Fruit fly (Drosophila melanogaster) whole organism, embryonic: ENCODE measurements around the gene Als2.

Source experiments
- CG10267 ChIP-seq: fragments of 200-800 bp; sonication (Bioruptor generic); optimal IDR thresholded peaks from 2 replicates; lab custom pipeline; 2018; ENCODE audit warnings: missing biosample characterization, mild to moderate bottlenecking, missing genetic modification characterization, moderate library complexity
- CG10565 ChIP-seq: fragments of 200-800 bp; sonication (Bioruptor generic); optimal IDR thresholded peaks from 3 replicates; lab custom pipeline; 2016; ENCODE audit warnings: missing biosample characterization, mild to moderate bottlenecking, missing genetic modification characterization
- CG15479 ChIP-seq: fragments of 200-800 bp; sonication (Bioruptor generic); optimal IDR thresholded peaks from 3 replicates; lab custom pipeline; 2019; ENCODE audit warnings: missing biosample characterization, mild to moderate bottlenecking, missing genetic modification characterization, moderate library complexity
- CG15601 ChIP-seq: fragments of 200-800 bp; sonication (Bioruptor generic); optimal IDR thresholded peaks from 3 replicates; lab custom pipeline; 2019; ENCODE audit warnings: missing biosample characterization, mild to moderate bottlenecking, missing genetic modification characterization, moderate library complexity
- CG1603 ChIP-seq: fragments of 200-800 bp; sonication (Bioruptor generic); optimal IDR thresholded peaks from 2 replicates; lab custom pipeline; 2019; ENCODE audit warnings: missing biosample characterization, mild to moderate bottlenecking, missing genetic modification characterization, moderate library complexity
- CG16779 ChIP-seq: fragments of 200-800 bp; sonication (Bioruptor generic); IDR thresholded peaks from 2 replicates; pipeline ENCODE4 v1.3.6; 2022; ENCODE audit warnings: missing biosample characterization, missing genetic modification characterization
- CG17568 ChIP-seq: fragments of 200-800 bp; sonication (Bioruptor generic); optimal IDR thresholded peaks from 2 replicates; lab custom pipeline; 2018; ENCODE audit warnings: missing biosample characterization, mild to moderate bottlenecking, missing genetic modification characterization, moderate library complexity
- CG17802 ChIP-seq: fragments of 200-800 bp; sonication (Bioruptor generic); optimal IDR thresholded peaks from 2 replicates; lab custom pipeline; 2018; ENCODE audit warnings: missing biosample characterization, mild to moderate bottlenecking, missing genetic modification characterization, moderate library complexity
- CG18599 ChIP-seq: fragments of 200-800 bp; sonication (Bioruptor generic); optimal IDR thresholded peaks from 3 replicates; lab custom pipeline; 2017; ENCODE audit warnings: missing biosample characterization, missing genetic modification characterization, mild to moderate bottlenecking, moderate library complexity, missing genetic modification reagents
- CG18619 ChIP-seq: fragments of 200-800 bp; sonication (Bioruptor generic); optimal IDR thresholded peaks from 3 replicates; lab custom pipeline; 2017; ENCODE audit warnings: missing biosample characterization, mild to moderate bottlenecking, missing genetic modification characterization
- CG2116 ChIP-seq: fragments of 200-800 bp; sonication (Bioruptor generic); optimal IDR thresholded peaks from 3 replicates; lab custom pipeline; 2018; ENCODE audit warnings: missing biosample characterization, mild to moderate bottlenecking, missing genetic modification characterization
- CG3995 ChIP-seq: fragments of 200-800 bp; sonication (Bioruptor generic); optimal IDR thresholded peaks from 3 replicates; lab custom pipeline; 2016; ENCODE audit warnings: missing biosample characterization, missing genetic modification characterization
- CG6683 ChIP-seq: fragments of 200-800 bp; sonication (Bioruptor generic); optimal IDR thresholded peaks from 2 replicates; lab custom pipeline; 2017; ENCODE audit warnings: missing biosample characterization, mild to moderate bottlenecking, missing genetic modification characterization, missing genetic modification reagents
- CG7372 ChIP-seq: fragments of 200-800 bp; sonication (Bioruptor generic); IDR thresholded peaks from 2 replicates; pipeline ENCODE4 v1.3.6; 2022; ENCODE audit warnings: missing biosample characterization, missing genetic modification characterization
- CG8290 ChIP-seq, 3 experiments: fragments of 200-800 bp; sonication (Bioruptor generic); optimal IDR thresholded peaks; 2 replicates each; lab custom pipeline; 2016 to 2019; ENCODE audit warnings: missing biosample characterization in 3 of 3, missing genetic modification characterization in 3 of 3, mild to moderate bottlenecking in 2 of 3, moderate library complexity in 1 of 3
- CoRest ChIP-seq: fragments of 200-800 bp; sonication (Bioruptor generic); optimal IDR thresholded peaks from 3 replicates; lab custom pipeline; 2018; ENCODE audit warnings: missing biosample characterization, mild to moderate bottlenecking, missing genetic modification characterization, moderate library complexity
- Doc3 ChIP-seq: fragments of 200-800 bp; sonication (Bioruptor generic); IDR thresholded peaks from 3 replicates; pipeline ENCODE4 v1.3.6; 2022; ENCODE audit warnings: missing biosample characterization, missing genetic modification characterization; ENCODE audit not compliant: partially characterized antibody
- Ets97D ChIP-seq: fragments of 200-800 bp; sonication (Bioruptor generic); optimal IDR thresholded peaks from 3 replicates; lab custom pipeline; 2016; ENCODE audit warnings: missing biosample characterization, missing genetic modification characterization
- Kr ChIP-seq: fragments of 200-800 bp; sonication (Bioruptor generic); optimal IDR thresholded peaks from 2 replicates; lab custom pipeline; 2017; ENCODE audit warnings: missing biosample characterization, mild to moderate bottlenecking, missing genetic modification characterization
- Max ChIP-seq: fragments of 200-800 bp; sonication (Bioruptor generic); optimal IDR thresholded peaks from 2 replicates; lab custom pipeline; 2016; ENCODE audit warnings: missing biosample characterization, mild to moderate bottlenecking, missing genetic modification characterization
- NC2α ChIP-seq: fragments of 200-800 bp; sonication (Bioruptor generic); optimal IDR thresholded peaks from 2 replicates; lab custom pipeline; 2016; ENCODE audit warnings: missing biosample characterization, missing genetic modification characterization
- NC2β ChIP-seq: fragments of 200-800 bp; sonication (Bioruptor generic); optimal IDR thresholded peaks from 2 replicates; lab custom pipeline; 2016; ENCODE audit warnings: missing biosample characterization, missing genetic modification characterization
- Neu2 ChIP-seq: fragments of 200-800 bp; sonication (Bioruptor generic); optimal IDR thresholded peaks from 3 replicates; lab custom pipeline; 2016; ENCODE audit warnings: missing biosample characterization, missing genetic modification characterization, borderline replicate concordance
- Nf-YC ChIP-seq: fragments of 200-800 bp; optimal IDR thresholded peaks from 3 replicates; lab custom pipeline; 2019; ENCODE audit warnings: missing biosample characterization, mild to moderate bottlenecking, missing genetic modification characterization, moderate library complexity
- Oli ChIP-seq: fragments of 200-800 bp; sonication (Bioruptor generic); optimal IDR thresholded peaks from 2 replicates; lab custom pipeline; 2018; ENCODE audit warnings: missing biosample characterization, mild to moderate bottlenecking, missing genetic modification characterization, moderate library complexity
- Rfx ChIP-seq: fragments of 200-800 bp; sonication (Bioruptor generic); IDR thresholded peaks from 2 replicates; pipeline ENCODE4 v1.3.6; 2022; ENCODE audit warnings: missing biosample characterization, missing genetic modification characterization
- Sry-δ ChIP-seq: fragments of 200-800 bp; sonication (Bioruptor generic); optimal IDR thresholded peaks from 2 replicates; lab custom pipeline; 2016; ENCODE audit warnings: missing biosample characterization, missing genetic modification characterization
- Taf1 ChIP-seq: fragments of 200-800 bp; sonication (Bioruptor generic); IDR thresholded peaks from 2 replicates; pipeline ENCODE4 v1.3.6; 2022; ENCODE audit warnings: missing biosample characterization, missing genetic modification characterization
- al ChIP-seq: fragments of 200-800 bp; sonication (Bioruptor generic); IDR thresholded peaks from 2 replicates; pipeline ENCODE4 v1.3.6; 2022; ENCODE audit warnings: missing biosample characterization, missing genetic modification characterization
- ase ChIP-seq: fragments of 200-800 bp; sonication (Bioruptor generic); IDR thresholded peaks from 3 replicates; pipeline ENCODE4 v1.3.6; 2022; ENCODE audit warnings: missing biosample characterization, missing genetic modification characterization
- ash1 ChIP-seq: fragments of 200-800 bp; sonication (Bioruptor generic); optimal IDR thresholded peaks from 2 replicates; lab custom pipeline; 2018; ENCODE audit warnings: missing biosample characterization, mild to moderate bottlenecking, missing genetic modification characterization
- az2 ChIP-seq: fragments of 200-800 bp; sonication (Bioruptor generic); optimal IDR thresholded peaks from 3 replicates; lab custom pipeline; 2016; ENCODE audit warnings: missing biosample characterization, missing genetic modification characterization
- chif ChIP-seq, 2 experiments: fragments of 200-800 bp; sonication (Bioruptor generic); optimal IDR thresholded peaks; 3 replicates each; lab custom pipeline; 2016; ENCODE audit warnings: missing biosample characterization in 2 of 2, missing genetic modification characterization in 2 of 2
- dati ChIP-seq: fragments of 200-800 bp; sonication (Bioruptor generic); IDR thresholded peaks from 2 replicates; pipeline ENCODE4 v1.3.6; 2022; ENCODE audit warnings: missing biosample characterization, missing genetic modification characterization
- dmrt99B ChIP-seq: fragments of 200-800 bp; sonication (Bioruptor generic); optimal IDR thresholded peaks from 2 replicates; lab custom pipeline; 2018; ENCODE audit warnings: missing biosample characterization, mild to moderate bottlenecking, missing genetic modification characterization, moderate library complexity
- gcm ChIP-seq: fragments of 200-800 bp; sonication (Bioruptor generic); optimal IDR thresholded peaks from 2 replicates; lab custom pipeline; 2019; ENCODE audit warnings: missing biosample characterization, mild to moderate bottlenecking, missing genetic modification characterization, moderate library complexity
- gfzf ChIP-seq: fragments of 200-800 bp; sonication (Bioruptor generic); optimal IDR thresholded peaks from 2 replicates; lab custom pipeline; 2016; ENCODE audit warnings: missing biosample characterization, mild to moderate bottlenecking, missing genetic modification characterization, moderate library complexity
- gsb ChIP-seq: fragments of 200-800 bp; sonication (Bioruptor generic); IDR thresholded peaks from 2 replicates; pipeline ENCODE4 v1.3.6; 2022; ENCODE audit warnings: missing biosample characterization, missing genetic modification characterization
- gt ChIP-seq: fragments of 200-800 bp; sonication (Bioruptor generic); IDR thresholded peaks from 2 replicates; pipeline ENCODE4 v1.3.6; 2022; ENCODE audit warnings: missing biosample characterization, missing genetic modification characterization
- insv ChIP-seq, 2 experiments: fragments of 200-800 bp; sonication (Bioruptor generic); optimal IDR thresholded peaks; 3 replicates each; lab custom pipeline; 2016 to 2018; ENCODE audit warnings: missing biosample characterization in 2 of 2, missing genetic modification characterization in 2 of 2
- lov ChIP-seq, 2 experiments: fragments of 200-800 bp in 1 of 2; fragments of >200 bp in 1 of 2; sonication (Bioruptor generic) in 1 of 2; IDR thresholded peaks in 1 of 2; optimal IDR thresholded peaks in 1 of 2; 2 replicates in 1 of 2; 3 replicates in 1 of 2; pipeline versions ENCODE4 v1.3.6 to Lab custom; 2017 to 2022; ENCODE audit warnings: missing biosample characterization in 1 of 2, missing genetic modification characterization in 1 of 2
- nerfin-2 ChIP-seq: fragments of 200-800 bp; sonication (Bioruptor generic); IDR thresholded peaks from 2 replicates; pipeline ENCODE4 v1.3.6; 2022; ENCODE audit warnings: missing biosample characterization, missing genetic modification characterization; ENCODE audit not compliant: partially characterized antibody
- ranshi ChIP-seq: fragments of 200-800 bp; sonication (Bioruptor generic); IDR thresholded peaks from 2 replicates; pipeline ENCODE4 v1.3.6; 2022; ENCODE audit warnings: missing biosample characterization, missing genetic modification characterization
- so ChIP-seq: fragments of 200-800 bp; sonication (Bioruptor generic); IDR thresholded peaks from 3 replicates; pipeline ENCODE4 v1.3.6; 2022; ENCODE audit warnings: missing biosample characterization, missing genetic modification characterization
- tgo ChIP-seq: fragments of 200-800 bp; sonication (Bioruptor generic); IDR thresholded peaks from 3 replicates; pipeline ENCODE4 v1.3.6; 2022; ENCODE audit warnings: missing biosample characterization, missing genetic modification characterization
- vnd ChIP-seq: fragments of 200-800 bp; sonication (Bioruptor generic); IDR thresholded peaks from 3 replicates; pipeline ENCODE4 v1.3.6; 2022; ENCODE audit warnings: missing biosample characterization, missing genetic modification characterization; ENCODE audit not compliant: partially characterized antibody
- vvl ChIP-seq: fragments of 200-800 bp; sonication (Bioruptor generic); IDR thresholded peaks from 2 replicates; pipeline ENCODE4 v1.3.6; 2022; ENCODE audit warnings: missing biosample characterization, missing genetic modification characterization
- wdn ChIP-seq: fragments of 200-800 bp; sonication (Bioruptor generic); IDR thresholded peaks from 2 replicates; pipeline ENCODE4 v1.3.6; 2022; ENCODE audit warnings: missing biosample characterization, missing genetic modification characterization
- z ChIP-seq: fragments of 200-800 bp; sonication (Bioruptor generic); IDR thresholded peaks from 3 replicates; pipeline ENCODE4 v1.3.6; 2022; ENCODE audit warnings: missing biosample characterization, missing genetic modification characterization
- zen ChIP-seq: fragments of 200-800 bp; sonication (Bioruptor generic); optimal IDR thresholded peaks from 3 replicates; lab custom pipeline; 2018; ENCODE audit warnings: missing biosample characterization, mild to moderate bottlenecking, missing genetic modification characterization, moderate library complexity

The Als2 gene

dm6 chr3L:21634152-21634689 lies 45.3 kb downstream of the Als2 start, which contains the start of gene MED1 (continued):
- TF ChIP-seq vnd = no peak
- TF ChIP-seq CG1603 (tag; lab: Kevin White, UChicago) = peak; percentile 69
- TF ChIP-seq ranshi (GFP tag; lab: Robert Waterston, UW) = no peak
- no peak for TF ChIP-seq CG18599
- TF ChIP-seq CG15601 (tag; lab: Kevin White, UChicago) = no peak
- no peak for TF ChIP-seq ase
- TF ChIP-seq gcm (GFP tag; lab: Kevin White, UChicago) = no peak
- no peak for TF ChIP-seq CG7372 (GFP tag; lab: Robert Waterston, UW)
- no peak for TF ChIP-seq CG16779
- TF ChIP-seq Kr (GFP tag; lab: Kevin White, UChicago) = no peak
- no peak for TF ChIP-seq so (GFP tag; lab: Robert Waterston, UW)
- TF ChIP-seq CG18619 (GFP tag; lab: Kevin White, UChicago) = no peak
- TF ChIP-seq CG17802 = peak; percentile 75
- no peak for TF ChIP-seq CG6683
- no peak for TF ChIP-seq al (GFP tag; lab: Robert Waterston, UW)
- TF ChIP-seq wdn (GFP tag; lab: Robert Waterston, UW) = no peak
- no peak for TF ChIP-seq dati
- peak; percentile 29 for TF ChIP-seq zen (tag; lab: Kevin White, UChicago)
- no peak for TF ChIP-seq dmrt99B (tag; lab: Kevin White, UChicago)
- no peak for TF ChIP-seq Max (GFP tag; lab: Kevin White, UChicago)
- no peak for TF ChIP-seq gsb
- TF ChIP-seq Doc3 (GFP tag; lab: Robert Waterston, UW) = no peak
- TF ChIP-seq CoRest = peak; percentile 31
- no peak for TF ChIP-seq tgo (GFP tag; lab: Robert Waterston, UW)

DNA sequence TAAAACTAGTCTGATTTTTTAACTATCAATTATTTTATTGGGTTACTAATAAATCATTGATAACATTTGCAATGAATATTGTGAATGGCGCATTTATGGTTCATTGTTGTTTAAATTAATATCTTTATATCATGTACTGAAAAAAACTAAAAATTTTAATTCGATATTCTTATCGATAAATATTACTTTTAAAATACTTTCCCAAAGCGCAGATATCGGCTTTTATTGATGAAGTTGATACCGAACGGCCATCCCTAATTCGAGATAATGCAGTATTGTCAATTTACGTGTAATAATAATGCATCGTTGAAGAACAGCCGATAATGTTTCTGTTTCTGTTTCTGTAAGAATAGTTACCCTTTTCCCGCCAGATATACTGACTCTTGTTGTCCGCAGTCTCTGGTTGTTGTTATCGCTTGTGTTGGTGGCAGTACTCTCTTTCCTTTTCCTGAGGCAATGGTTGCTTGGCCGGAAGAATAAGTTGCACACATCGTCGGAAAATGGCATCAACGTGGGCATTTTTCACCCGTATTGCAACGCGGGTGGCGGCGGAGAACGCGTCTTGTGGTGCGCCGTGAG lies 53.4 kb downstream of the Als2 start:
- TF ChIP-seq CG17568 (GFP tag; lab: Kevin White, UChicago) (no peak), vvl (GFP tag; lab: Robert Waterston, UW) (no peak), Oli (no peak), z (GFP tag; lab: Robert Waterston, UW) (no peak), CG2116 (GFP tag; lab: Kevin White, UChicago) (peak; percentile 64), NC2β (GFP tag; lab: Kevin White, UChicago) (no peak), Sry-δ (GFP tag; lab: Kevin White, UChicago) (peak; percentile 82), Rfx (GFP tag; lab: Robert Waterston, UW) (no peak), chif (GFP tag; optimal IDR thresholded peaks at IDR 0.05; lab: Kevin White, UChicago) (no peak), Neu2 (GFP tag; lab: Kevin White, UChicago) (no peak), Taf1 (GFP tag; lab: Robert Waterston, UW) (no peak), Ets97D (GFP tag; lab: Kevin White, UChicago) (peak; percentile 19), CG3995 (GFP tag; lab: Kevin White, UChicago) (peak; percentile 97), lov (optimal IDR thresholded peaks at IDR 0.05; lab: Kevin White, UChicago) (no peak), lov (GFP tag; IDR thresholded peaks at IDR 0.05; lab: Robert Waterston, UW) (no peak), Nf-YC (no peak), az2 (GFP tag; lab: Kevin White, UChicago) (no peak), CG8290 (GFP tag; optimal IDR thresholded peaks at IDR 0.05; lab: Kevin White, UChicago) (no peak), CG8290 (tag; optimal IDR thresholded peaks at IDR 0.05; lab: Kevin White, UChicago) (no peak), nerfin-2 (GFP tag; lab: Robert Waterston, UW) (0 out of 2 replicates have a peak, but pooled peaks have one; percentile 9), CG10267 (tag; lab: Kevin White, UChicago) (peak; percentile 45), CG15479 (GFP tag; lab: Kevin White, UChicago) (peak; percentile 6), NC2α (no peak), gfzf (peak; percentile 15), CG10565 (GFP tag; lab: Kevin White, UChicago) (no peak), insv (GFP tag; optimal IDR thresholded peaks at IDR 0.05; lab: Kevin White, UChicago) (no peak), gt (no peak), ash1 (GFP tag; lab: Kevin White, UChicago) (no peak)
